Worm (Caenorhabditis elegans): ENCODE results near the gene acs-9.

- TF ChIP-seq ref-2 (tag; optimal IDR thresholded peaks at IDR 0.05), result no peak
- no peak for TF ChIP-seq fax-1 (tag; optimal IDR thresholded peaks at IDR 0.05)
- TF ChIP-seq F13H6.1 (tag; optimal IDR thresholded peaks at IDR 0.05), result no peak
- TF ChIP-seq pqm-1 (tag; optimal IDR thresholded peaks at IDR 0.05), result no peak
- no peak for TF ChIP-seq ceh-31 (tag; optimal IDR thresholded peaks at IDR 0.05)
These were observed 43.3 kb upstream of the acs-9 start, which contains the start of gene C30E1.4 for ce11 chrX:16923636-16924035.
